Worm (Caenorhabditis elegans) whole organism, L3 larva: ENCODE measurements around the gene F17C8.6.

ENCODE experiments used
- R02D3.7 ChIP-seq: fragments of 150-350 bp; optimal IDR thresholded peaks from 2 replicates; lab custom pipeline; 2014; ENCODE audit warnings: missing biosample characterization, missing genetic modification characterization
- ZK546.5 ChIP-seq: sonication (generic microtip); optimal IDR thresholded peaks from 2 replicates; lab custom pipeline; 2017; ENCODE audit warnings: missing biosample characterization, missing genetic modification characterization
- ceh-9 ChIP-seq: sonication (generic microtip); optimal IDR thresholded peaks from 2 replicates; lab custom pipeline; 2018; ENCODE audit warnings: missing biosample characterization, missing genetic modification characterization
- egl-5 ChIP-seq: fragments of 150-350 bp; optimal IDR thresholded peaks from 2 replicates; lab custom pipeline; 2017; ENCODE audit warnings: missing biosample characterization, missing genetic modification reagents, missing genetic modification characterization, inconsistent platforms
- elt-1 ChIP-seq: fragments of 150-350 bp; optimal IDR thresholded peaks from 2 replicates; lab custom pipeline; 2014; ENCODE audit warnings: missing biosample characterization, missing genetic modification characterization
- elt-3 ChIP-seq, 3 experiments: fragments of 150-350 bp in 1 of 3; sonication (generic microtip) in 2 of 3; optimal IDR thresholded peaks; 2 replicates in 2 of 3; 4 replicates in 1 of 3; lab custom pipeline; 2014 to 2017; ENCODE audit warnings: missing biosample characterization in 3 of 3, missing genetic modification characterization in 3 of 3
- fos-1 ChIP-seq: fragments of 150-350 bp; optimal IDR thresholded peaks from 2 replicates; lab custom pipeline; 2014; ENCODE audit warnings: missing biosample characterization, missing genetic modification characterization
- lsy-12 ChIP-seq: sonication (generic microtip); optimal IDR thresholded peaks from 2 replicates; lab custom pipeline; 2016; ENCODE audit warnings: mild to moderate bottlenecking, missing genetic modification characterization, missing compliant biosample characterization
- mdl-1 ChIP-seq: fragments of 150-350 bp; optimal IDR thresholded peaks from 2 replicates; lab custom pipeline; 2014; ENCODE audit warnings: missing biosample characterization, missing genetic modification characterization
- nfya-1 ChIP-seq: sonication (generic microtip); optimal IDR thresholded peaks from 2 replicates; lab custom pipeline; 2017; ENCODE audit warnings: missing genetic modification characterization, mild to moderate bottlenecking, missing compliant biosample characterization, antibody characterized with exemption, moderate library complexity; ENCODE audit not compliant: insufficient read depth
- nhr-11 ChIP-seq: fragments of 150-350 bp; optimal IDR thresholded peaks from 2 replicates; lab custom pipeline; 2014; ENCODE audit warnings: missing biosample characterization, missing genetic modification characterization
- nhr-12 ChIP-seq: fragments of 150-350 bp; optimal IDR thresholded peaks from 2 replicates; lab custom pipeline; 2014; ENCODE audit warnings: missing biosample characterization, missing genetic modification characterization
- nhr-23 ChIP-seq: fragments of 150-350 bp; optimal IDR thresholded peaks from 2 replicates; lab custom pipeline; 2014; ENCODE audit warnings: missing biosample characterization, missing genetic modification reagents, missing genetic modification characterization
- nhr-237 ChIP-seq: fragments of 150-350 bp; optimal IDR thresholded peaks from 2 replicates; lab custom pipeline; 2014; ENCODE audit warnings: missing biosample characterization, missing genetic modification characterization
- nhr-43 ChIP-seq: sonication (generic microtip); optimal IDR thresholded peaks from 2 replicates; lab custom pipeline; 2016; ENCODE audit warnings: mild to moderate bottlenecking, missing genetic modification characterization, missing compliant biosample characterization; ENCODE audit not compliant: poor library complexity, severe bottlenecking
- nhr-67 ChIP-seq: fragments of 150-350 bp; optimal IDR thresholded peaks from 2 replicates; lab custom pipeline; 2014; ENCODE audit warnings: missing biosample characterization, missing genetic modification characterization
- nhr-77 ChIP-seq: fragments of 150-350 bp; optimal IDR thresholded peaks from 2 replicates; lab custom pipeline; 2014; ENCODE audit warnings: missing biosample characterization, missing genetic modification characterization
- pqm-1 ChIP-seq: fragments of 150-350 bp; optimal IDR thresholded peaks from 2 replicates; lab custom pipeline; 2017; ENCODE audit warnings: missing biosample characterization, missing genetic modification characterization, inconsistent platforms
- snpc-4 ChIP-seq: fragments of 150-350 bp; optimal IDR thresholded peaks from 2 replicates; lab custom pipeline; 2014; ENCODE audit warnings: missing biosample characterization, missing genetic modification characterization
- tbx-2 ChIP-seq: sonication (generic microtip); optimal IDR thresholded peaks from 2 replicates; lab custom pipeline; 2016; ENCODE audit warnings: mild to moderate bottlenecking, missing genetic modification characterization, missing compliant biosample characterization
- zag-1 ChIP-seq: fragments of 150-350 bp; optimal IDR thresholded peaks from 2 replicates; lab custom pipeline; 2014; ENCODE audit warnings: missing biosample characterization, missing genetic modification characterization
- ztf-11 ChIP-seq: fragments of 150-350 bp; optimal IDR thresholded peaks from 2 replicates; lab custom pipeline; 2014; ENCODE audit warnings: missing biosample characterization, missing genetic modification characterization

F17C8.6 gene

ce11 chrIII:4699922-4700321 is 45.9 kb downstream of the F17C8.6 start, which contains the start of gene sel-13:
Gene sel-13 (minus strand): TSS chrIII:4700224.
- TF ChIP-seq nhr-43 (tag; lab: Kevin White, UChicago) (no peak), egl-5 (tag; lab: Kevin White, UChicago) (no peak)

- TF ChIP-seq nfya-1 (tag; lab: Kevin White, UChicago) = no peak
- TF ChIP-seq ZK546.5 (tag; lab: Kevin White, UChicago) = no peak
- TF ChIP-seq tbx-2 (tag; lab: Kevin White, UChicago) = no peak
Measured at ce11 chrIII:4697819-4698218, 48.0 kb downstream of the F17C8.6 start, which contains the start of gene dnj-18. Gene dnj-18 (plus strand): TSS chrIII:4698119.

ce11 chrIII:4696903-4697302 is 48.9 kb downstream of the F17C8.6 start:
- TF ChIP-seq fos-1 (no peak), pqm-1 (no peak), R02D3.7 (tag; lab: Kevin White, UChicago) (no peak), tbx-2 (tag; lab: Kevin White, UChicago) (no peak), nhr-237 (tag; lab: Kevin White, UChicago) (no peak), elt-3 (tag; optimal IDR thresholded peaks at IDR 0.05; lab: Kevin White, UChicago) (no peak), zag-1 (tag; lab: Kevin White, UChicago) (no peak), ztf-11 (no peak), mdl-1 (tag; lab: Kevin White, UChicago) (no peak), lsy-12 (tag; lab: Kevin White, UChicago) (no peak), nhr-77 (tag; lab: Kevin White, UChicago) (no peak), nhr-11 (tag; lab: Kevin White, UChicago) (no peak), ceh-9 (no peak), nhr-12 (no peak), nhr-67 (tag; lab: Kevin White, UChicago) (no peak), snpc-4 (tag; lab: Kevin White, UChicago) (no peak), elt-1 (tag; lab: Kevin White, UChicago) (no peak), nhr-23 (tag; lab: Kevin White, UChicago) (no peak)

ce11 chrIII:4695057-4695456 is 50.8 kb downstream of the F17C8.6 start, which contains the start of gene T04A8.7:
Gene T04A8.7 (plus strand): TSS chrIII:4695357.
- no peak for TF ChIP-seq tbx-2 (tag; lab: Kevin White, UChicago)
- no peak for TF ChIP-seq mdl-1 (tag; lab: Kevin White, UChicago)
- no peak for TF ChIP-seq ztf-11
- no peak for TF ChIP-seq fos-1
